Fruit fly (Drosophila melanogaster): ENCODE measurements around the gene Dhfr.

Dhfr gene

DNA sequence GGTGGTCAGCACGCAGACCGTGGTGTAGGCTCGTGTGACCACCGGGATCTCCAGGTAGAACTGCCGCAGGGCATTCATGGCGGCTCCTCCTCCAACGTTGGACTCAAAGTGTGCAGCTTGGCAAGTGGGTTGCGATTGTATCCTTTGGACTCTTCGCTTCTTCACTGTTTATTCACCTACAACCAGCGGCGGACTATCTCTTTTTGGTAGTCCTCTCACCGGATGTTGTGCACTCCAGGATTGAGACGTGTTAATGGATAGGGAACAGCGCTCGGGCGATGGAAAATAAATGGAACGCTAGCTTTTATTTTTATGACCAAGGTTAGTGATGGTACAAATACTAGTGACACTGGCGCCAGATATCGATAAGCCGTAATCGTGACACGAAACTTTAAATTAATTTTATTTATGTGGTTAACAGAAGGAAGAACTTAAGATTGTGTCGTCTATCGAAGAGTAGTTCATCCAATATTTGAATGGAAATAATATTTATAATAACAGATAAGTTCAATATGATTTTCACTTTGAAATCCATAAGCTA lies 3.0 kb downstream of the Dhfr start, which contains the start of gene Der-2 (continued):
- no peak for TF ChIP-seq CG4404 (GFP tag; IDR thresholded peaks at IDR 0.05)
- peak; percentile 5 for TF ChIP-seq YL-1 (GFP tag; optimal IDR thresholded peaks at IDR 0.05)
- TF ChIP-seq CG10431 (GFP tag; optimal IDR thresholded peaks at IDR 0.05): no peak
- peak; percentile 61 for TF ChIP-seq MESR4 (GFP tag; optimal IDR thresholded peaks at IDR 0.05)
- no peak for TF ChIP-seq crp (GFP tag; optimal IDR thresholded peaks at IDR 0.05)
- TF ChIP-seq stwl (tag; optimal IDR thresholded peaks at IDR 0.05): peak; percentile 57
- peak; percentile 92 for TF ChIP-seq bbx (GFP tag; IDR thresholded peaks at IDR 0.05; ENCODE audit: partially characterized antibody)
- peak; percentile 96 for TF ChIP-seq CG34224 (GFP tag; IDR thresholded peaks at IDR 0.05; ENCODE audit: partially characterized antibody)
- no peak for TF ChIP-seq CG4424 (GFP tag; optimal IDR thresholded peaks at IDR 0.05)
- TF ChIP-seq CG16813 (GFP tag; IDR thresholded peaks at IDR 0.05; ENCODE audit: partially characterized antibody): peak; percentile 78
- TF ChIP-seq CkIIα-i1 (GFP tag; IDR thresholded peaks at IDR 0.05): no peak
- no peak for TF ChIP-seq fd64A (GFP tag; optimal IDR thresholded peaks at IDR 0.05)
- peak; percentile 66 for TF ChIP-seq CG15514 (GFP tag; optimal IDR thresholded peaks at IDR 0.05)
- no peak for TF ChIP-seq bowl (GFP tag; IDR thresholded peaks at IDR 0.05)
- no peak for TF ChIP-seq da (GFP tag; optimal IDR thresholded peaks at IDR 0.05)
- TF ChIP-seq ttk (GFP tag; IDR thresholded peaks at IDR 0.05): no peak
- TF ChIP-seq CG31441 (GFP tag; IDR thresholded peaks at IDR 0.05): no peak
- TF ChIP-seq CG10979 (tag; optimal IDR thresholded peaks at IDR 0.05): no peak
- no peak for TF ChIP-seq Doc2 (GFP tag; IDR thresholded peaks at IDR 0.05)
- peak; percentile 85 for TF ChIP-seq E2f2 (GFP tag; IDR thresholded peaks at IDR 0.05)
- TF ChIP-seq gsb (GFP tag; IDR thresholded peaks at IDR 0.05): no peak
- peak; percentile 92; the same call in 3 of the 4 replicates for TF ChIP-seq chinmo (GFP tag; IDR thresholded peaks at IDR 0.05; ENCODE audit: partially characterized antibody)
- TF ChIP-seq Med (GFP tag): peak; percentile 66
- TF ChIP-seq Rfx (GFP tag; IDR thresholded peaks at IDR 0.05): no peak
- TF ChIP-seq nmo (GFP tag; optimal IDR thresholded peaks at IDR 0.05): peak; percentile 1
- TF ChIP-seq CG12219 (GFP tag; optimal IDR thresholded peaks at IDR 0.05): no peak
- peak; percentile 52; the same call in 2 of the 3 replicates for TF ChIP-seq row (GFP tag; IDR thresholded peaks at IDR 0.05)
- TF ChIP-seq hb (GFP tag; IDR thresholded peaks at IDR 0.05; ENCODE audit: partially characterized antibody): peak; percentile 75; the same call in 2 of the 3 replicates
- no peak for TF ChIP-seq CG5245 (GFP tag; optimal IDR thresholded peaks at IDR 0.05)
- TF ChIP-seq sna (GFP tag; IDR thresholded peaks at IDR 0.05; ENCODE audit: partially characterized antibody): peak; percentile 97
- no peak for TF ChIP-seq Bteb2 (GFP tag; optimal IDR thresholded peaks at IDR 0.05)
- TF ChIP-seq CG17612 (GFP tag; IDR thresholded peaks at IDR 0.05): no peak
- no peak for TF ChIP-seq ara (GFP tag; IDR thresholded peaks at IDR 0.05)
- TF ChIP-seq Sry-δ (GFP tag; optimal IDR thresholded peaks at IDR 0.05): peak; percentile 89
- no peak for TF ChIP-seq ind (GFP tag; optimal IDR thresholded peaks at IDR 0.05)
- TF ChIP-seq CG14860 (GFP tag; IDR thresholded peaks at IDR 0.05; ENCODE audit: partially characterized antibody): peak; percentile 74
- TF ChIP-seq ase (GFP tag; IDR thresholded peaks at IDR 0.05): no peak
- TF ChIP-seq Asciz (GFP tag; optimal IDR thresholded peaks at IDR 0.05): no peak
- no peak for TF ChIP-seq Hr3 (GFP tag; optimal IDR thresholded peaks at IDR 0.05)
- no peak for TF ChIP-seq tx (GFP tag; optimal IDR thresholded peaks at IDR 0.05)
- no peak for TF ChIP-seq sc (optimal IDR thresholded peaks at IDR 0.05)
- no peak for TF ChIP-seq sc (GFP tag; optimal IDR thresholded peaks at IDR 0.05)
- no peak for TF ChIP-seq sim (GFP tag; IDR thresholded peaks at IDR 0.05)
- TF ChIP-seq ato (GFP tag; IDR thresholded peaks at IDR 0.05; ENCODE audit: partially characterized antibody): peak; percentile 79
- peak; percentile 78 for TF ChIP-seq vnd (GFP tag; IDR thresholded peaks at IDR 0.05; ENCODE audit: partially characterized antibody)
- no peak for TF ChIP-seq CG5953 (GFP tag; IDR thresholded peaks at IDR 0.05)
- peak; percentile 93 for TF ChIP-seq zen2 (GFP tag; IDR thresholded peaks at IDR 0.05; ENCODE audit: partially characterized antibody)
- TF ChIP-seq ATbp (GFP tag; optimal IDR thresholded peaks at IDR 0.05): no peak
- peak; percentile 83 for TF ChIP-seq HLH4C (GFP tag; IDR thresholded peaks at IDR 0.05; ENCODE audit: partially characterized antibody)
- no peak for TF ChIP-seq slou (GFP tag; optimal IDR thresholded peaks at IDR 0.05)
